Worm (Caenorhabditis elegans) whole organism, L1 larva: Measurements from ENCODE around the gene gsto-2.

Experiments used
- C16A3.4 ChIP-seq: fragments of 150-350 bp; optimal IDR thresholded peaks from 2 replicates; lab custom pipeline; 2014; ENCODE audit warnings: missing biosample characterization, missing genetic modification characterization
- blmp-1 ChIP-seq: fragments of 150-350 bp; optimal IDR thresholded peaks from 2 replicates; lab custom pipeline; 2014; ENCODE audit warnings: missing biosample characterization, missing genetic modification characterization
- dpl-1 ChIP-seq, 3 experiments: fragments of 150-350 bp in 2 of 3; sonication (generic microtip) in 1 of 3; optimal IDR thresholded peaks; 2 replicates each; lab custom pipeline; 2014 to 2017; ENCODE audit warnings: missing biosample characterization in 3 of 3, missing genetic modification characterization in 3 of 3, missing genetic modification reagents in 3 of 3
- dsc-1 ChIP-seq: sonication (generic microtip); optimal IDR thresholded peaks from 2 replicates; lab custom pipeline; 2016; ENCODE audit warnings: mild to moderate bottlenecking, missing genetic modification characterization, missing compliant biosample characterization
- elt-2 ChIP-seq: sonication (generic microtip); optimal IDR thresholded peaks from 2 replicates; lab custom pipeline; 2016; ENCODE audit warnings: missing genetic modification characterization, mild to moderate bottlenecking, inconsistent platforms, missing compliant biosample characterization, missing genetic modification reagents
- elt-3 ChIP-seq, 6 experiments: fragments of 150-350 bp in 1 of 6; sonication (generic microtip); optimal IDR thresholded peaks; 2 replicates each; lab custom pipeline; 2017 to 2018; ENCODE audit warnings: missing biosample characterization in 6 of 6, missing genetic modification characterization in 6 of 6, inconsistent platforms in 1 of 6
- fkh-10 ChIP-seq: sonication (generic microtip); optimal IDR thresholded peaks from 2 replicates; lab custom pipeline; 2017; ENCODE audit warnings: missing biosample characterization, missing genetic modification reagents, missing genetic modification characterization
- lin-13 ChIP-seq: fragments of 150-350 bp; optimal IDR thresholded peaks from 2 replicates; lab custom pipeline; 2014; ENCODE audit warnings: missing biosample characterization, missing genetic modification reagents, missing genetic modification characterization
- lsy-2 ChIP-seq, 2 experiments: fragments of 150-350 bp; optimal IDR thresholded peaks; 2 replicates each; lab custom pipeline; 2014; ENCODE audit warnings: missing biosample characterization in 2 of 2, missing genetic modification characterization in 2 of 2
- mep-1 ChIP-seq: fragments of 150-350 bp; optimal IDR thresholded peaks from 2 replicates; lab custom pipeline; 2014; ENCODE audit warnings: missing biosample characterization, missing genetic modification characterization
- nhr-20 ChIP-seq: sonication (generic microtip); optimal IDR thresholded peaks from 2 replicates; lab custom pipeline; 2016; ENCODE audit warnings: mild to moderate bottlenecking, missing genetic modification characterization, missing compliant biosample characterization
- nhr-237 ChIP-seq: fragments of 150-350 bp; optimal IDR thresholded peaks from 2 replicates; lab custom pipeline; 2014; ENCODE audit warnings: missing biosample characterization, missing genetic modification characterization
- nhr-85 ChIP-seq: sonication (generic microtip); peaks from one replicate; lab custom pipeline; 2016; ENCODE audit warnings: missing genetic modification characterization, inconsistent platforms, missing compliant biosample characterization
- snu-23 ChIP-seq: sonication (generic microtip); optimal IDR thresholded peaks from 2 replicates; lab custom pipeline; 2016; ENCODE audit warnings: missing genetic modification characterization, missing compliant biosample characterization
- sox-4 ChIP-seq: sonication (generic microtip); optimal IDR thresholded peaks from 2 replicates; lab custom pipeline; 2016; ENCODE audit warnings: missing genetic modification characterization, missing compliant biosample characterization
- unc-86 ChIP-seq: sonication (generic microtip); optimal IDR thresholded peaks from 2 replicates; lab custom pipeline; 2016; ENCODE audit warnings: missing genetic modification characterization, missing compliant biosample characterization

Gene gsto-2

ce11 chrIII:8596692-8597091 lies 42.1 kb downstream of the gsto-2 start:
- peak; percentile 97 for TF ChIP-seq blmp-1 (tag; lab: Kevin White, UChicago)
- no peak for TF ChIP-seq elt-2

ce11 chrIII:8597770-8598169 lies 43.2 kb downstream of the gsto-2 start, which contains the start of gene ztf-30:
ztf-30 (minus strand) TSS chrIII:8597870.
- TF ChIP-seq dsc-1 (tag; lab: Kevin White, UChicago) (peak; percentile 24), fkh-10 (GFP tag; lab: Kevin White, UChicago) (no peak)

- TF ChIP-seq C16A3.4 (tag; lab: Kevin White, UChicago) (peak; percentile 19), sox-4 (tag; lab: Kevin White, UChicago) (no peak), lin-13 (no peak), nhr-85 (peak; percentile 62), blmp-1 (tag; lab: Kevin White, UChicago) (peak; percentile 94), nhr-237 (tag; lab: Kevin White, UChicago) (no peak), elt-3 (tag; optimal IDR thresholded peaks at IDR 0.05; lab: Kevin White, UChicago) (peak in 1 of 6 experiments; percentile 59), nhr-20 (tag; lab: Kevin White, UChicago) (peak; percentile 8), snu-23 (GFP tag; lab: Kevin White, UChicago) (peak; percentile 12), lsy-2 (tag; optimal IDR thresholded peaks at IDR 0.05; lab: Kevin White, UChicago) (no peak), unc-86 (tag; lab: Kevin White, UChicago) (no peak), mep-1 (tag; lab: Kevin White, UChicago) (peak; percentile 53), dpl-1 (GFP tag; optimal IDR thresholded peaks at IDR 0.05; lab: Kevin White, UChicago) (peak in 1 of 3 experiments; percentile 8)
Measured at ce11 chrIII:8598961-8599360, 44.4 kb downstream of the gsto-2 start.

- TF ChIP-seq blmp-1 (tag; lab: Kevin White, UChicago) (peak; percentile 93), elt-2 (no peak)
- TF ChIP-seq, all 84 proteins: peak for 1
Measured at ce11 chrIII:8602148-8602547, 47.6 kb downstream of the gsto-2 start.
